Fruit fly (Drosophila melanogaster) whole organism, prepupa: ENCODE measurements around the gene CG42847.

Experiments used
- CG11762 ChIP-seq: fragments of 200-800 bp; sonication (Bioruptor generic); optimal IDR thresholded peaks from 3 replicates; lab custom pipeline; 2016; ENCODE audit warnings: missing biosample characterization, missing genetic modification characterization; ENCODE audit not compliant: insufficient read depth
- CG6792 ChIP-seq: fragments of 200-800 bp; sonication (Bioruptor generic); optimal IDR thresholded peaks from 3 replicates; lab custom pipeline; 2016; ENCODE audit warnings: missing biosample characterization, missing genetic modification characterization
- CG9139 ChIP-seq: fragments of 200-800 bp; sonication (Bioruptor generic); optimal IDR thresholded peaks from 3 replicates; lab custom pipeline; 2017; ENCODE audit warnings: missing biosample characterization, mild to moderate bottlenecking, missing genetic modification characterization
- Hr4 ChIP-seq: fragments of 200-800 bp; sonication (Bioruptor generic); optimal IDR thresholded peaks from 3 replicates; lab custom pipeline; 2016; ENCODE audit warnings: missing biosample characterization, missing genetic modification characterization
- Lpt ChIP-seq: fragments of 200-800 bp; sonication (Bioruptor generic); optimal IDR thresholded peaks from 3 replicates; lab custom pipeline; 2016; ENCODE audit warnings: missing biosample characterization, missing genetic modification characterization
- OdsH ChIP-seq: fragments of 200-800 bp; sonication (Bioruptor generic); optimal IDR thresholded peaks from 3 replicates; lab custom pipeline; 2016; ENCODE audit warnings: missing biosample characterization, missing genetic modification characterization
- Sox14 ChIP-seq: fragments of 200-800 bp; sonication (Bioruptor generic); optimal IDR thresholded peaks from 3 replicates; lab custom pipeline; 2016; ENCODE audit warnings: missing biosample characterization, missing genetic modification characterization

dm6 chr2L:9420660-9421059 lies 7.0 kb upstream of the CG42847 start:
- TF ChIP-seq CG6792 (no peak), Sox14 (GFP tag; lab: Kevin White, UChicago) (no peak), Hr4 (GFP tag; lab: Kevin White, UChicago) (no peak), OdsH (GFP tag; lab: Kevin White, UChicago) (no peak), CG9139 (GFP tag; lab: Kevin White, UChicago) (no peak), Lpt (GFP tag; lab: Kevin White, UChicago) (no peak), CG11762 (GFP tag; lab: Kevin White, UChicago) (no peak)
